Fruit fly (Drosophila melanogaster) whole organism, embryonic: ENCODE data around the gene CG5853.

ENCODE experiments used
- Antp ChIP-seq: fragments of 200-800 bp; sonication (Bioruptor generic); optimal IDR thresholded peaks from 3 replicates; lab custom pipeline; 2016; ENCODE audit warnings: missing biosample characterization, missing genetic modification characterization
- CG10462 ChIP-seq: fragments of 200-800 bp; sonication (Bioruptor generic); optimal IDR thresholded peaks from 2 replicates; lab custom pipeline; 2016; ENCODE audit warnings: missing biosample characterization, missing genetic modification characterization
- CG14441 ChIP-seq: fragments of 200-800 bp; sonication (Bioruptor generic); IDR thresholded peaks from 2 replicates; pipeline ENCODE4 v1.3.6; 2022; ENCODE audit warnings: missing biosample characterization, missing genetic modification characterization
- CG14710 ChIP-seq: fragments of 200-800 bp; sonication (Bioruptor generic); optimal IDR thresholded peaks from 3 replicates; lab custom pipeline; 2019; ENCODE audit warnings: missing biosample characterization, mild to moderate bottlenecking, missing genetic modification characterization, moderate library complexity
- CG15269 ChIP-seq: fragments of 200-800 bp; sonication (Bioruptor generic); optimal IDR thresholded peaks from 2 replicates; lab custom pipeline; 2018; ENCODE audit warnings: missing biosample characterization, mild to moderate bottlenecking, missing genetic modification characterization, moderate library complexity
- CG15514 ChIP-seq: fragments of 200-800 bp; sonication (Bioruptor generic); optimal IDR thresholded peaks from 3 replicates; lab custom pipeline; 2017; ENCODE audit warnings: missing biosample characterization, missing genetic modification characterization, mild to moderate bottlenecking, moderate library complexity, missing genetic modification reagents
- CG17385 ChIP-seq: fragments of 200-800 bp; sonication (Bioruptor generic); optimal IDR thresholded peaks from 3 replicates; lab custom pipeline; 2018; ENCODE audit warnings: missing biosample characterization, mild to moderate bottlenecking, missing genetic modification characterization
- CG2199 ChIP-seq: fragments of 200-800 bp; sonication (Bioruptor generic); IDR thresholded peaks from 3 replicates; pipeline ENCODE4 v1.3.6; 2022; ENCODE audit warnings: missing biosample characterization, missing genetic modification characterization
- CG30431 ChIP-seq: fragments of 200-800 bp; sonication (Bioruptor generic); optimal IDR thresholded peaks from 2 replicates; lab custom pipeline; 2017; ENCODE audit warnings: missing biosample characterization, missing genetic modification characterization
- CG3065 ChIP-seq: fragments of 200-800 bp; sonication (Bioruptor generic); optimal IDR thresholded peaks from 2 replicates; lab custom pipeline; 2016; ENCODE audit warnings: missing biosample characterization, missing genetic modification characterization
- CG34422 ChIP-seq: fragments of 200-800 bp; sonication (Bioruptor generic); IDR thresholded peaks from 3 replicates; pipeline ENCODE4 v1.3.6; 2022; ENCODE audit warnings: missing biosample characterization, missing genetic modification characterization
- CG3995 ChIP-seq: fragments of 200-800 bp; sonication (Bioruptor generic); optimal IDR thresholded peaks from 3 replicates; lab custom pipeline; 2016; ENCODE audit warnings: missing biosample characterization, missing genetic modification characterization
- CG42726 ChIP-seq: fragments of 200-800 bp; sonication (Bioruptor generic); IDR thresholded peaks from 2 replicates; pipeline ENCODE4 v1.3.6; 2022; ENCODE audit warnings: missing biosample characterization, missing genetic modification characterization; ENCODE audit not compliant: partially characterized antibody
- CG4404 ChIP-seq: fragments of 200-800 bp; sonication (Bioruptor generic); IDR thresholded peaks from 2 replicates; pipeline ENCODE4 v1.3.6; 2022; ENCODE audit warnings: missing biosample characterization, missing genetic modification characterization
- CG5180 ChIP-seq: fragments of 200-800 bp; sonication (Bioruptor generic); optimal IDR thresholded peaks from 3 replicates; lab custom pipeline; 2017; ENCODE audit warnings: missing biosample characterization, missing genetic modification characterization, mild to moderate bottlenecking, moderate library complexity, missing genetic modification reagents
- CG7372 ChIP-seq: fragments of 200-800 bp; sonication (Bioruptor generic); IDR thresholded peaks from 2 replicates; pipeline ENCODE4 v1.3.6; 2022; ENCODE audit warnings: missing biosample characterization, missing genetic modification characterization
- CG7928 ChIP-seq: fragments of 200-800 bp; sonication (Bioruptor generic); optimal IDR thresholded peaks from 2 replicates; lab custom pipeline; 2017; ENCODE audit warnings: missing biosample characterization, mild to moderate bottlenecking, missing genetic modification characterization
- CG7963 ChIP-seq: fragments of 200-800 bp; sonication (Bioruptor generic); IDR thresholded peaks from 3 replicates; pipeline ENCODE4 v1.3.6; 2022; ENCODE audit warnings: missing biosample characterization, missing genetic modification characterization; ENCODE audit not compliant: partially characterized antibody
- CG7987 ChIP-seq: fragments of 200-800 bp; sonication (Bioruptor generic); optimal IDR thresholded peaks from 2 replicates; lab custom pipeline; 2018; ENCODE audit warnings: missing biosample characterization, mild to moderate bottlenecking, missing genetic modification characterization, moderate library complexity
- Fer1 ChIP-seq: fragments of 200-800 bp; sonication (Bioruptor generic); optimal IDR thresholded peaks from 2 replicates; lab custom pipeline; 2017; ENCODE audit warnings: missing biosample characterization, mild to moderate bottlenecking, missing genetic modification characterization
- HLH4C ChIP-seq: fragments of 200-800 bp; sonication (Bioruptor generic); IDR thresholded peaks from 3 replicates; pipeline ENCODE4 v1.3.6; 2022; ENCODE audit warnings: missing biosample characterization, missing genetic modification characterization; ENCODE audit not compliant: partially characterized antibody
- HLH54F ChIP-seq: fragments of 200-800 bp; sonication (Bioruptor generic); optimal IDR thresholded peaks from 3 replicates; lab custom pipeline; 2016; ENCODE audit warnings: missing biosample characterization, missing genetic modification characterization
- Meics ChIP-seq: fragments of 200-800 bp; sonication (Bioruptor generic); optimal IDR thresholded peaks from 2 replicates; lab custom pipeline; 2017; ENCODE audit warnings: missing biosample characterization, mild to moderate bottlenecking, missing genetic modification characterization
- Mes4 ChIP-seq: fragments of 200-800 bp; sonication (Bioruptor generic); optimal IDR thresholded peaks from 2 replicates; lab custom pipeline; 2016; ENCODE audit warnings: missing biosample characterization, missing genetic modification characterization
- NK7.1 ChIP-seq: fragments of 200-800 bp; sonication (Bioruptor generic); optimal IDR thresholded peaks from 3 replicates; lab custom pipeline; 2016; ENCODE audit warnings: missing biosample characterization, missing genetic modification characterization
- Ravus ChIP-seq: fragments of 200-800 bp; sonication (Bioruptor generic); IDR thresholded peaks from 2 replicates; pipeline ENCODE4 v1.3.6; 2022; ENCODE audit warnings: missing biosample characterization, missing genetic modification characterization
- Sry-β ChIP-seq: fragments of 200-800 bp; sonication (Bioruptor generic); optimal IDR thresholded peaks from 2 replicates; lab custom pipeline; 2018; ENCODE audit warnings: missing biosample characterization, mild to moderate bottlenecking, missing genetic modification characterization, moderate library complexity
- ab ChIP-seq: fragments of 200-800 bp; sonication (Bioruptor generic); optimal IDR thresholded peaks from 2 replicates; lab custom pipeline; 2016; ENCODE audit warnings: missing biosample characterization, missing genetic modification characterization
- btn ChIP-seq: fragments of 200-800 bp; sonication (Bioruptor generic); optimal IDR thresholded peaks from 2 replicates; lab custom pipeline; 2016; ENCODE audit warnings: missing biosample characterization, missing genetic modification characterization
- cg ChIP-seq: fragments of 200-800 bp; sonication (Bioruptor generic); optimal IDR thresholded peaks from 3 replicates; lab custom pipeline; 2019; ENCODE audit warnings: missing biosample characterization, mild to moderate bottlenecking, missing genetic modification characterization, moderate library complexity
- chinmo ChIP-seq: fragments of 200-800 bp; sonication (Bioruptor generic); IDR thresholded peaks from 4 replicates; pipeline ENCODE4 v1.3.6; 2022; ENCODE audit warnings: missing biosample characterization, missing genetic modification characterization; ENCODE audit not compliant: partially characterized antibody
- crol ChIP-seq: fragments of 200-800 bp; sonication (Bioruptor generic); IDR thresholded peaks from 2 replicates; pipeline ENCODE4 v1.3.6; 2022; ENCODE audit warnings: missing biosample characterization, missing genetic modification characterization
- cwo ChIP-seq: fragments of 200-800 bp; sonication (Bioruptor generic); optimal IDR thresholded peaks from 3 replicates; lab custom pipeline; 2017; ENCODE audit warnings: missing biosample characterization, missing genetic modification characterization, mild to moderate bottlenecking, moderate library complexity, missing genetic modification reagents
- fd102C ChIP-seq: fragments of 200-800 bp; sonication (Bioruptor generic); optimal IDR thresholded peaks from 2 replicates; lab custom pipeline; 2018; ENCODE audit warnings: missing biosample characterization, mild to moderate bottlenecking, missing genetic modification characterization, moderate library complexity
- gcm2 ChIP-seq: fragments of 200-800 bp; sonication (Bioruptor generic); optimal IDR thresholded peaks from 2 replicates; lab custom pipeline; 2016; ENCODE audit warnings: missing biosample characterization, missing genetic modification characterization
- oc ChIP-seq: fragments of 200-800 bp; sonication (Bioruptor generic); optimal IDR thresholded peaks from 2 replicates; lab custom pipeline; 2018; ENCODE audit warnings: missing biosample characterization, mild to moderate bottlenecking, missing genetic modification characterization, moderate library complexity
- odd ChIP-seq: fragments of 200-800 bp; sonication (Bioruptor generic); optimal IDR thresholded peaks from 2 replicates; lab custom pipeline; 2017; ENCODE audit warnings: missing biosample characterization, mild to moderate bottlenecking, missing genetic modification characterization
- otp ChIP-seq: fragments of 200-800 bp; sonication (Bioruptor generic); IDR thresholded peaks from 3 replicates; pipeline ENCODE4, ENCODE4 v1.3.6; 2022; ENCODE audit warnings: missing biosample characterization, missing genetic modification characterization
- ranshi ChIP-seq: fragments of 200-800 bp; sonication (Bioruptor generic); IDR thresholded peaks from 2 replicates; pipeline ENCODE4 v1.3.6; 2022; ENCODE audit warnings: missing biosample characterization, missing genetic modification characterization
- salm ChIP-seq: fragments of 200-800 bp; sonication (Bioruptor generic); optimal IDR thresholded peaks from 2 replicates; lab custom pipeline; 2018; ENCODE audit warnings: missing biosample characterization, mild to moderate bottlenecking, missing genetic modification characterization
- sc ChIP-seq, 3 experiments: fragments of >200 bp in 2 of 3; fragments of 200-800 bp in 1 of 3; sonication (Bioruptor generic) in 1 of 3; optimal IDR thresholded peaks; 2 replicates in 2 of 3; 3 replicates in 1 of 3; lab custom pipeline; 2017; ENCODE audit warnings: mild to moderate bottlenecking in 1 of 3, missing biosample characterization in 1 of 3, missing genetic modification characterization in 1 of 3, missing genetic modification reagents in 1 of 3
- scrt ChIP-seq: fragments of 200-800 bp; sonication (Bioruptor generic); optimal IDR thresholded peaks from 2 replicates; lab custom pipeline; 2018; ENCODE audit warnings: missing biosample characterization, mild to moderate bottlenecking, missing genetic modification characterization, moderate library complexity
- sim ChIP-seq: fragments of 200-800 bp; sonication (Bioruptor generic); IDR thresholded peaks from 2 replicates; pipeline ENCODE4 v1.3.6; 2022; ENCODE audit warnings: missing biosample characterization, missing genetic modification characterization
- sug ChIP-seq: fragments of 200-800 bp; optimal IDR thresholded peaks from 2 replicates; lab custom pipeline; 2019; ENCODE audit warnings: missing biosample characterization, mild to moderate bottlenecking, missing genetic modification characterization, moderate library complexity
- tgo ChIP-seq: fragments of 200-800 bp; sonication (Bioruptor generic); IDR thresholded peaks from 3 replicates; pipeline ENCODE4 v1.3.6; 2022; ENCODE audit warnings: missing biosample characterization, missing genetic modification characterization
- tin ChIP-seq: fragments of 200-800 bp; sonication (Bioruptor generic); optimal IDR thresholded peaks from 3 replicates; lab custom pipeline; 2016; ENCODE audit warnings: missing biosample characterization, missing genetic modification characterization
- tio ChIP-seq: fragments of 200-800 bp; sonication (Bioruptor generic); optimal IDR thresholded peaks from 2 replicates; lab custom pipeline; 2017; ENCODE audit warnings: missing biosample characterization, missing genetic modification characterization, inconsistent platforms
- tup ChIP-seq: fragments of 200-800 bp; sonication (Bioruptor generic); optimal IDR thresholded peaks from 2 replicates; lab custom pipeline; 2016; ENCODE audit warnings: missing biosample characterization, mild to moderate bottlenecking, missing genetic modification characterization, moderate library complexity
- zf30C ChIP-seq: fragments of 200-800 bp; sonication (Bioruptor generic); optimal IDR thresholded peaks from 3 replicates; lab custom pipeline; 2018; ENCODE audit warnings: missing biosample characterization, mild to moderate bottlenecking, missing genetic modification characterization

The CG5853 gene

dm6 chr2L:9938631-9939256 is 8.7 kb downstream of the CG5853 start, which contains the start of the genes Datp and CG4619 (continued):
- TF ChIP-seq HLH54F (GFP tag; lab: Kevin White, UChicago) (peak; percentile 67), CG4404 (peak; percentile 40), cg (GFP tag; lab: Kevin White, UChicago) (no peak), CG7963 (GFP tag; lab: Robert Waterston, UW) (no peak; the same call in 2 of the 3 replicates), sug (no peak), CG34422 (peak; percentile 85; the same call in 2 of the 3 replicates), tio (no peak), oc (no peak), CG15514 (GFP tag; lab: Kevin White, UChicago) (peak; percentile 97), CG14441 (0 out of 2 replicates have a peak, but pooled peaks have one; percentile 35), CG3065 (no peak), fd102C (no peak), ab (GFP tag; lab: Kevin White, UChicago) (no peak), CG14710 (tag; lab: Kevin White, UChicago) (peak; percentile 37), CG17385 (GFP tag; lab: Kevin White, UChicago) (peak; percentile 56), sc (optimal IDR thresholded peaks at IDR 0.05; lab: Kevin White, UChicago) (no peak), sc (GFP tag; optimal IDR thresholded peaks at IDR 0.05; lab: Kevin White, UChicago) (no peak), btn (GFP tag; lab: Kevin White, UChicago) (no peak), CG30431 (GFP tag; lab: Kevin White, UChicago) (no peak), sim (GFP tag; lab: Robert Waterston, UW) (no peak), zf30C (GFP tag; lab: Kevin White, UChicago) (peak; percentile 19), CG7372 (GFP tag; lab: Robert Waterston, UW) (no peak), ranshi (GFP tag; lab: Robert Waterston, UW) (no peak), Meics (GFP tag; lab: Kevin White, UChicago) (peak; percentile 39), crol (GFP tag; lab: Robert Waterston, UW) (no peak), CG15269 (tag; lab: Kevin White, UChicago) (no peak), tgo (no peak), CG7928 (GFP tag; lab: Kevin White, UChicago) (no peak), NK7.1 (GFP tag; lab: Kevin White, UChicago) (no peak), CG7987 (GFP tag; lab: Kevin White, UChicago) (peak; percentile 30), scrt (GFP tag; lab: Kevin White, UChicago) (peak; percentile 49), chinmo (no peak), tup (no peak), CG10462 (no peak), odd (GFP tag; lab: Kevin White, UChicago) (no peak), CG3995 (peak; percentile 36), tin (peak; percentile 31), gcm2 (no peak), Antp (GFP tag; lab: Kevin White, UChicago) (peak; percentile 33), Sry-β (GFP tag; lab: Kevin White, UChicago) (peak; percentile 93), CG5180 (GFP tag; lab: Kevin White, UChicago) (no peak), HLH4C (GFP tag; lab: Robert Waterston, UW) (no peak), Ravus (GFP tag; lab: Robert Waterston, UW) (no peak), salm (tag; lab: Kevin White, UChicago) (no peak), Mes4 (GFP tag; lab: Kevin White, UChicago) (no peak), Fer1 (GFP tag; lab: Kevin White, UChicago) (peak; percentile 52), cwo (GFP tag; lab: Kevin White, UChicago) (no peak), CG2199 (GFP tag; lab: Robert Waterston, UW) (no peak), otp (GFP tag; lab: Robert Waterston, UW) (no peak), CG42726 (GFP tag; lab: Robert Waterston, UW) (no peak)
